Fruit fly (Drosophila melanogaster): Measurements from ENCODE around the gene CG7213.

Gene CG7213

DNA sequence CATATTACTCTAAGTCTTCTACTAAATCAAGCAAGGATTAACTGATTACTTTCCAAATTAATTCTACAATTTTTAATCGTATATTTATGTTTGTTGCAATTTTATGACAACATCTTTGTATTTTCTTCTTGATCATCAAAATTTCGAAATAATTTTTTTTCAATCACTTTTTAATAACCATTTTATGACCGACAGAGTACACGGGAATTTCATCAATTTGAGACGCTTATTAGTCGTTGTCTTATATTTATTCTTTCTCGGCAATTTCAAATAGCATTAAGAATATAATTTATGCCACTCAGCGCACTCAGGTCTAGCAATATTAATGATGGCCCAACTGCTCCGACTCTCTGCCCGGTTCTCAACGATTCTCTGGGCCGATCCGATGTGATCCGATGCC lies 25.4 kb downstream of the CG7213 start, which contains the start of gene CG8012:
Gene CG8012 (plus strand): TSS at position 301 of the 400 bp plus-strand sequence.
- TF ChIP-seq Dfd (GFP tag; optimal IDR thresholded peaks at IDR 0.05) = no peak
- TF ChIP-seq CG32264 (GFP tag; optimal IDR thresholded peaks at IDR 0.05) = no peak
- no peak for TF ChIP-seq brk (GFP tag; optimal IDR thresholded peaks at IDR 0.05)
- TF ChIP-seq dsf (GFP tag; optimal IDR thresholded peaks at IDR 0.05; ENCODE audit: borderline replicate concordance) = no peak
- TF ChIP-seq GATAd (GFP tag; optimal IDR thresholded peaks at IDR 0.05) = no peak
- TF ChIP-seq h (GFP tag; optimal IDR thresholded peaks at IDR 0.05) = no peak
- TF ChIP-seq psq (GFP tag; optimal IDR thresholded peaks at IDR 0.05) = no peak
- no peak for TF ChIP-seq Sp1 (GFP tag; optimal IDR thresholded peaks at IDR 0.05)
- TF ChIP-seq N (GFP tag; optimal IDR thresholded peaks at IDR 0.05) = no peak
- no peak for TF ChIP-seq fru (GFP tag; optimal IDR thresholded peaks at IDR 0.05)
- no peak for TF ChIP-seq sage (GFP tag; optimal IDR thresholded peaks at IDR 0.05)
- no peak for TF ChIP-seq ey (GFP tag; optimal IDR thresholded peaks at IDR 0.05)
- no peak for TF ChIP-seq Jra (GFP tag; optimal IDR thresholded peaks at IDR 0.05)
- TF ChIP-seq lola (GFP tag; optimal IDR thresholded peaks at IDR 0.05) = no peak
- no peak for TF ChIP-seq tai (GFP tag; optimal IDR thresholded peaks at IDR 0.05)

DNA sequence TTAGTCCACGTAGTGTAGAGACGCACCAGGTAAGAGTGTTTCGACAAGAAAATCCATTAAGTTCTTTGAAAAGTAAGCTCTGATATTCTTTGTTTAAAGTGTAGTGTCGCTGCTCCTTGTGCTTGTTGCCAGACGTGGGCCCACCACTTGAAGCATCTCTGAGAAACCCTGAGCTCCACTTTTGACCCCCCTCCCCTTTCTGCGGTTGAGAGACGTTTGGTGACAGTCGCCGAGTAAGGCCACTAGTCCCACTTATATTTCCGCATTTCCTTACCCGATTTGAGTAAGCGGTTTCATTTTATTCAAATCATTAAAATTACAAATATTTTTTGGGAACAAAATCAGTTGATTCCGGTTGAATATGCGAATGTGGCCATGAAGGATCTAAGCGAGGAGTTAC lies 28.8 kb downstream of the CG7213 start, which contains the start of gene CG8006:
Gene CG8006 (plus strand): TSS at position 301 of the 400 bp plus-strand sequence.
- TF ChIP-seq Dfd (GFP tag; optimal IDR thresholded peaks at IDR 0.05) (no peak), Vsx2 (GFP tag; optimal IDR thresholded peaks at IDR 0.05; ENCODE audit: partially characterized antibody) (no peak), CrebA (GFP tag; optimal IDR thresholded peaks at IDR 0.05; ENCODE audit: borderline replicate concordance) (no peak), Abd-B (GFP tag; optimal IDR thresholded peaks at IDR 0.05) (no peak), Sp1 (GFP tag; optimal IDR thresholded peaks at IDR 0.05) (no peak), rgr (GFP tag; optimal IDR thresholded peaks at IDR 0.05) (no peak), Hnf4 (GFP tag; optimal IDR thresholded peaks at IDR 0.05) (no peak), Hr78 (GFP tag; optimal IDR thresholded peaks at IDR 0.05) (no peak), br (GFP tag; optimal IDR thresholded peaks at IDR 0.05) (no peak), dmrt93B (GFP tag; optimal IDR thresholded peaks at IDR 0.05) (no peak), CG32264 (GFP tag; optimal IDR thresholded peaks at IDR 0.05) (no peak), dsf (GFP tag; optimal IDR thresholded peaks at IDR 0.05; ENCODE audit: borderline replicate concordance) (no peak), fru (GFP tag; optimal IDR thresholded peaks at IDR 0.05) (no peak), Jra (GFP tag; optimal IDR thresholded peaks at IDR 0.05) (no peak), h (GFP tag; optimal IDR thresholded peaks at IDR 0.05) (no peak), HLH106 (tag; optimal IDR thresholded peaks at IDR 0.05) (no peak), sage (GFP tag; optimal IDR thresholded peaks at IDR 0.05) (no peak), dl (GFP tag; optimal IDR thresholded peaks at IDR 0.05; ENCODE audit: insufficient read depth in 1 of 2, partially characterized antibody in 2 of 2) (no peak), GATAd (GFP tag; optimal IDR thresholded peaks at IDR 0.05) (no peak), woc (GFP tag; optimal IDR thresholded peaks at IDR 0.05) (no peak)

DNA sequence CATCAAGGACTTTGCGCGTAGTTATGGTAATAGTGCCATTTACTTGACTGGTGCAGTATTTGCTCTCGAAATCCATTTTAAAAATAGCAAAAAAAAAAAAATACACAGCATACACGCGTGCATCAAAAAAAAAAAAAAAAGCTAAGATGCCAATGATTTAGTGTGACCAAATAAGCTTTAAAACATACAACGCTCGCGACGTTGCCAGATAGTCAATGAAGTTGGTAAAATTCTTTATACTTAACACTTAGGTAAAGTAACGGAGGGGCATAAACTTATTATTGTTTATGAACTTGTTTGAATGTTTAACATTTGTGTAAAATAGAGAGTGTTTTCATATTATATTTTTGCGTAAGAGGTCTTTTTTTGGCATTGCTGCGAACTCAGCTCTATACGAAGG lies 29.8 kb downstream of the CG7213 start, which contains the start of gene tut:
Gene tut (minus strand): TSS at position 148 of the 400 bp plus-strand sequence.
- TF ChIP-seq Sp1 (GFP tag; optimal IDR thresholded peaks at IDR 0.05) (no peak), Hr78 (GFP tag; optimal IDR thresholded peaks at IDR 0.05) (no peak), br (GFP tag; optimal IDR thresholded peaks at IDR 0.05) (no peak), foxo (GFP tag; optimal IDR thresholded peaks at IDR 0.05) (no peak), woc (GFP tag; optimal IDR thresholded peaks at IDR 0.05) (no peak), Hr83 (GFP tag; optimal IDR thresholded peaks at IDR 0.05; ENCODE audit: poor library complexity, severe bottlenecking) (no peak), CG32264 (GFP tag; optimal IDR thresholded peaks at IDR 0.05) (no peak), lola (GFP tag; optimal IDR thresholded peaks at IDR 0.05) (no peak), Rel (GFP tag; optimal IDR thresholded peaks at IDR 0.05) (no peak), Rel (tag; optimal IDR thresholded peaks at IDR 0.05) (no peak), HLH106 (tag; optimal IDR thresholded peaks at IDR 0.05) (no peak), Abd-B (GFP tag; optimal IDR thresholded peaks at IDR 0.05) (no peak)

DNA sequence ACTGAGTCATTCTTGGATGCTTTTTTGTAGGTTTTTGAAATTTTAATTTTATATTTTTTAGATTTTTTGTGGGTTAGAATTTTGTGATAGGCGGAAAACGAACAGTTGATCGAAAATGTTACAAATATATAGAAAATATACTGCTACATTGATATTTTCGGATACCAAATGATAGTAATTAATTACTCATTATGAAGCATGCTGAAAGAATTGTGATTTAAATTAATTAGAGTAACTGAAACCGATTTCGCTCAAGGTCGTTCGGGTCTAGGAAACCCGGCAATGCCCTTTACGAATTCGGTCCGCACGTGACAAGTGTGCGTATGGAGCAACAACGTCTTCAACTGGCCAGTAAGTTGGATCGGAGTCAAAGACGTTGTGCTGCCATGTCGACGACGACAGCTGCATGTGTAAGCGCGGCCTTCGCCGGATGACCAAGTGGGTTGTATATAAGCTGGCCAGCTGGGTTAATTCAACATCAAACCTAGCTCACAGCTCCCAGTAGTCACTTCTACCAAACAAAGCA lies 38.0 kb downstream of the CG7213 start, which contains the start of the genes CG7366 and CG13679:
Gene CG7366 (minus strand): TSS at position 101 of the 526 bp plus-strand sequence.
Gene CG13679 (plus strand): TSS at position 476 of the 526 bp plus-strand sequence.
- TF ChIP-seq CG32264 (GFP tag; optimal IDR thresholded peaks at IDR 0.05) (no peak), Hr78 (GFP tag; optimal IDR thresholded peaks at IDR 0.05) (no peak), woc (GFP tag; optimal IDR thresholded peaks at IDR 0.05) (no peak), N (GFP tag; optimal IDR thresholded peaks at IDR 0.05) (no peak), Vsx2 (GFP tag; optimal IDR thresholded peaks at IDR 0.05; ENCODE audit: partially characterized antibody) (no peak), jim (GFP tag; optimal IDR thresholded peaks at IDR 0.05) (no peak), Dif (GFP tag; optimal IDR thresholded peaks at IDR 0.05; ENCODE audit: partially characterized antibody) (no peak), fru (GFP tag; optimal IDR thresholded peaks at IDR 0.05) (no peak), dl (GFP tag; optimal IDR thresholded peaks at IDR 0.05; ENCODE audit: insufficient read depth in 1 of 2, partially characterized antibody in 2 of 2) (no peak), h (GFP tag; optimal IDR thresholded peaks at IDR 0.05) (no peak)

Data from whole organism, wandering third instar larva.